Worm (Caenorhabditis elegans) whole organism, midembryonic: ENCODE data around the gene ostf-4.

Source experiments
- T22C8.4 ChIP-seq: fragments of 200-800 bp; sonication (Bioruptor generic); IDR thresholded peaks from 2 replicates; pipeline ENCODE4 v1.3.6; 2022; ENCODE audit warnings: missing genetic modification characterization, missing compliant biosample characterization
- cog-1 ChIP-seq: sonication (generic microtip); optimal IDR thresholded peaks from 2 replicates; lab custom pipeline; 2016; ENCODE audit warnings: missing genetic modification characterization, missing compliant biosample characterization
- flt-1 ChIP-seq: fragments of 200-800 bp; sonication (Bioruptor generic); IDR thresholded peaks from 2 replicates; pipeline ENCODE4 v1.3.6; 2022; ENCODE audit warnings: missing genetic modification characterization, missing compliant biosample characterization
- klf-2 ChIP-seq: fragments of 200-800 bp; sonication (Bioruptor generic); conservative IDR thresholded peaks from 2 replicates; pipeline ENCODE4 v1.3.6; 2022; ENCODE audit warnings: missing genetic modification reagents, missing genetic modification characterization, missing compliant biosample characterization
- med-1 ChIP-seq: sonication (generic microtip); optimal IDR thresholded peaks from 2 replicates; lab custom pipeline; 2017; ENCODE audit warnings: missing genetic modification characterization, mild to moderate bottlenecking, missing compliant biosample characterization, antibody characterized with exemption, missing genetic modification reagents; ENCODE audit not compliant: insufficient read depth
- ref-1 ChIP-seq: fragments of 200-800 bp; sonication (Bioruptor generic); conservative IDR thresholded peaks from 2 replicates; pipeline ENCODE4 v1.3.6; 2022; ENCODE audit warnings: missing genetic modification reagents, missing genetic modification characterization, missing compliant biosample characterization
- tab-1 ChIP-seq: fragments of 200-800 bp; sonication (Bioruptor generic); IDR thresholded peaks from 2 replicates; pipeline ENCODE4 v1.3.6; 2022; ENCODE audit warnings: missing genetic modification characterization, missing compliant biosample characterization
- ztf-29 ChIP-seq: fragments of 200-800 bp; sonication (Bioruptor generic); IDR thresholded peaks from 2 replicates; pipeline ENCODE4 v1.3.6; 2022; ENCODE audit warnings: missing genetic modification reagents, missing genetic modification characterization, missing compliant biosample characterization

DNA sequence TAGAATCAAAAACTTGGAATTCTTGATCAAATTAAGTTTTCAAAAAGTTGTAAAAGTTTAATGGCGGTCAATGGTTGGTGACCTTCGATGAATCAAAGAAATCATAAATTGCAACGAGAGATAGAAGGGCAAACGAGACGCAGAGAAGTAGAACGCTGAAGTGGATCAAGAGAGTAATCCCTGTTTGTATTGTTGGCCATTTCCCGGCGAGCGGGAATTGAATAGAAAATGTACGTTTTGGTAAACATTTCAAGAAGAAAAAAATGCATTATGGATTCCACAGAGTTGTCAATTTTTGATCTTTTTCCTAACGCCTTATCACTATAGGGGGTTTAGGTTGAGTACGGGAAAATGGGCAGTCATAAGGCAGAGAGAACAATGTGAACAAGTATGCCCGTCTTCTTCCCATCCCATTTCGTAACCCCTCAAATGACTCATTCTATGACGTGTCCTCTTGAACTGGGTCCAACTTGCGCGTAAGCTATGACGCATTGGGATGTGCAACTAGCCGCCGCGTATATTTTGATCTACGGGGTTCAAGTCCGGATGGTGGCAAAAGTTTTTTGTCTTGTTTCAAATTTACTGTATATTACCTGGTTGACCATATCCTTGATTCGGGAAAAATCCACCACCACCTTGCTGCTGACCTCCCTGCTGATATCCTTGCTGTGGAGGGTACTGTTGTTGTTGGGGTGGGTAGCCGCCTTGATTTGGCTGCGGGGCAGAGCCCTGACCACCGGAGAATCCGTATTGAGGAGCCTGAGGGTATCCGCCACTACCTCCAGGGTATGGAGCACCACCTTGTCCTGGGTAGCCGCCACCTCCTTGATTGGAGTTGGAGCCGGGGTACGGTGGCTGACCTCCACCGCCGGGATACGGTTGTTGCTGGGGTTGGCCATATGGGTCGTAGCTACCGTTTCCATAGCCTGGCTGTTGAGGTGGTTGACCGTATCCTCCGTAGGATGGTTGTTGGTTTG is 10.5 kb upstream of the ostf-4 start:
- no peak for TF ChIP-seq ref-1 (GFP tag; lab: Robert Waterston, UW)
- TF ChIP-seq flt-1 = no peak
- TF ChIP-seq cog-1 (tag; lab: Kevin White, UChicago) = no peak
- TF ChIP-seq tab-1 (GFP tag; lab: Robert Waterston, UW) = no peak
- no peak for TF ChIP-seq med-1 (GFP tag; lab: Kevin White, UChicago)
- TF ChIP-seq T22C8.4 (GFP tag; lab: Robert Waterston, UW) = no peak
- no peak for TF ChIP-seq ztf-29
- no peak for TF ChIP-seq klf-2 (GFP tag; lab: Robert Waterston, UW)
